Fruit fly (Drosophila melanogaster) whole organism, embryonic: ENCODE results near the gene CG12035.

Experiments used
- ATbp ChIP-seq: fragments of 200-800 bp; sonication (Bioruptor generic); optimal IDR thresholded peaks from 2 replicates; lab custom pipeline; 2017; ENCODE audit warnings: missing biosample characterization, mild to moderate bottlenecking, missing genetic modification characterization, missing genetic modification reagents
- Antp ChIP-seq: fragments of 200-800 bp; sonication (Bioruptor generic); optimal IDR thresholded peaks from 3 replicates; lab custom pipeline; 2016; ENCODE audit warnings: missing biosample characterization, missing genetic modification characterization
- Bteb2 ChIP-seq: fragments of 200-800 bp; sonication (Bioruptor generic); optimal IDR thresholded peaks from 2 replicates; lab custom pipeline; 2016; ENCODE audit warnings: missing biosample characterization, missing genetic modification characterization
- CG10366 ChIP-seq: fragments of 200-800 bp; sonication (Bioruptor generic); IDR thresholded peaks from 2 replicates; pipeline ENCODE4 v1.3.6; 2022; ENCODE audit warnings: missing biosample characterization, missing genetic modification characterization
- CG10565 ChIP-seq: fragments of 200-800 bp; sonication (Bioruptor generic); optimal IDR thresholded peaks from 3 replicates; lab custom pipeline; 2016; ENCODE audit warnings: missing biosample characterization, mild to moderate bottlenecking, missing genetic modification characterization
- CG11695 ChIP-seq: fragments of 200-800 bp; sonication (Bioruptor generic); IDR thresholded peaks from 3 replicates; pipeline ENCODE4 v1.3.6; 2022; ENCODE audit warnings: missing biosample characterization, missing genetic modification characterization
- CG12769 ChIP-seq: fragments of 200-800 bp; sonication (Bioruptor generic); optimal IDR thresholded peaks from 2 replicates; lab custom pipeline; 2019; ENCODE audit warnings: missing biosample characterization, mild to moderate bottlenecking, missing genetic modification characterization, moderate library complexity
- CG13123 ChIP-seq: fragments of 200-800 bp; sonication (Bioruptor generic); optimal IDR thresholded peaks from 2 replicates; lab custom pipeline; 2016; ENCODE audit warnings: missing biosample characterization, missing genetic modification characterization
- CG13624 ChIP-seq: fragments of 200-800 bp; sonication (Bioruptor generic); optimal IDR thresholded peaks from 2 replicates; lab custom pipeline; 2016; ENCODE audit warnings: missing biosample characterization, missing genetic modification characterization
- CG15479 ChIP-seq: fragments of 200-800 bp; sonication (Bioruptor generic); optimal IDR thresholded peaks from 3 replicates; lab custom pipeline; 2019; ENCODE audit warnings: missing biosample characterization, mild to moderate bottlenecking, missing genetic modification characterization, moderate library complexity
- CG15514 ChIP-seq: fragments of 200-800 bp; sonication (Bioruptor generic); optimal IDR thresholded peaks from 3 replicates; lab custom pipeline; 2017; ENCODE audit warnings: missing biosample characterization, missing genetic modification characterization, mild to moderate bottlenecking, moderate library complexity, missing genetic modification reagents
- CG17612 ChIP-seq: fragments of 200-800 bp; sonication (Bioruptor generic); IDR thresholded peaks from 2 replicates; pipeline ENCODE4 v1.3.6; 2022; ENCODE audit warnings: missing biosample characterization, missing genetic modification characterization
- CG17802 ChIP-seq: fragments of 200-800 bp; sonication (Bioruptor generic); optimal IDR thresholded peaks from 2 replicates; lab custom pipeline; 2018; ENCODE audit warnings: missing biosample characterization, mild to moderate bottlenecking, missing genetic modification characterization, moderate library complexity
- CG34422 ChIP-seq: fragments of 200-800 bp; sonication (Bioruptor generic); IDR thresholded peaks from 3 replicates; pipeline ENCODE4 v1.3.6; 2022; ENCODE audit warnings: missing biosample characterization, missing genetic modification characterization
- CG6654 ChIP-seq: fragments of 200-800 bp; sonication (Bioruptor generic); optimal IDR thresholded peaks from 2 replicates; lab custom pipeline; 2017; ENCODE audit warnings: missing biosample characterization, mild to moderate bottlenecking, missing genetic modification characterization
- CG6765 ChIP-seq: fragments of 200-800 bp; sonication (Bioruptor generic); optimal IDR thresholded peaks from 3 replicates; lab custom pipeline; 2017; ENCODE audit warnings: missing biosample characterization, mild to moderate bottlenecking, missing genetic modification characterization
- CG6854 ChIP-seq: fragments of 200-800 bp; sonication (Bioruptor generic); optimal IDR thresholded peaks from 3 replicates; lab custom pipeline; 2017; ENCODE audit warnings: missing biosample characterization, mild to moderate bottlenecking, missing genetic modification characterization
- CG7745 ChIP-seq: fragments of 200-800 bp; sonication (Bioruptor generic); optimal IDR thresholded peaks from 2 replicates; lab custom pipeline; 2018; ENCODE audit warnings: missing biosample characterization, mild to moderate bottlenecking, missing genetic modification characterization, moderate library complexity
- CG8765 ChIP-seq: fragments of 200-800 bp; sonication (Bioruptor generic); IDR thresholded peaks from 2 replicates; pipeline ENCODE4 v1.3.6; 2022; ENCODE audit warnings: missing biosample characterization, missing genetic modification characterization
- CG9215 ChIP-seq: fragments of 200-800 bp; sonication (Bioruptor generic); IDR thresholded peaks from 2 replicates; pipeline ENCODE4 v1.3.6; 2022; ENCODE audit warnings: missing biosample characterization, missing genetic modification characterization
- CG9797 ChIP-seq: fragments of 200-800 bp; sonication (Bioruptor generic); optimal IDR thresholded peaks from 3 replicates; lab custom pipeline; 2018; ENCODE audit warnings: missing biosample characterization, mild to moderate bottlenecking, missing genetic modification characterization
- CG9817 ChIP-seq: fragments of 200-800 bp; sonication (Bioruptor generic); optimal IDR thresholded peaks from 2 replicates; lab custom pipeline; 2018; ENCODE audit warnings: missing biosample characterization, mild to moderate bottlenecking, missing genetic modification characterization, moderate library complexity
- CG9932 ChIP-seq: fragments of 200-800 bp; sonication (Bioruptor generic); IDR thresholded peaks from 2 replicates; pipeline ENCODE4 v1.3.6; 2022; ENCODE audit warnings: missing biosample characterization, missing genetic modification characterization
- CkIIα-i1 ChIP-seq: fragments of 200-800 bp; sonication (Bioruptor generic); IDR thresholded peaks from 2 replicates; pipeline ENCODE4 v1.3.6; 2022; ENCODE audit warnings: missing biosample characterization, missing genetic modification characterization
- E2f1 ChIP-seq: fragments of 200-800 bp; sonication (Bioruptor generic); IDR thresholded peaks from 2 replicates; pipeline ENCODE4 v1.3.6; 2022; ENCODE audit warnings: missing biosample characterization, missing genetic modification characterization
- Fer2 ChIP-seq: fragments of 200-800 bp; sonication (Bioruptor generic); optimal IDR thresholded peaks from 2 replicates; lab custom pipeline; 2018; ENCODE audit warnings: missing biosample characterization, mild to moderate bottlenecking, missing genetic modification characterization, moderate library complexity
- HmgD ChIP-seq: fragments of 200-800 bp; sonication (Bioruptor generic); optimal IDR thresholded peaks from 3 replicates; lab custom pipeline; 2016; ENCODE audit warnings: missing biosample characterization, missing genetic modification characterization
- Med ChIP-seq: fragments of 200-800 bp; sonication (Bioruptor generic); peaks from one replicate; lab custom pipeline; 2016; ENCODE audit warnings: missing biosample characterization, missing genetic modification characterization, mild to moderate bottlenecking, inconsistent platforms, moderate library complexity
- Side ChIP-seq: fragments of 200-800 bp; sonication (Bioruptor generic); optimal IDR thresholded peaks from 2 replicates; lab custom pipeline; 2016; ENCODE audit warnings: missing biosample characterization, missing genetic modification characterization
- Taf1 ChIP-seq: fragments of 200-800 bp; sonication (Bioruptor generic); IDR thresholded peaks from 2 replicates; pipeline ENCODE4 v1.3.6; 2022; ENCODE audit warnings: missing biosample characterization, missing genetic modification characterization
- Vsx1 ChIP-seq: fragments of 200-800 bp; sonication (Bioruptor generic); optimal IDR thresholded peaks from 2 replicates; lab custom pipeline; 2017; ENCODE audit warnings: missing biosample characterization, mild to moderate bottlenecking, missing genetic modification characterization, missing genetic modification reagents
- abd-A ChIP-seq: fragments of 200-800 bp; sonication (Bioruptor generic); optimal IDR thresholded peaks from 3 replicates; lab custom pipeline; 2019; ENCODE audit warnings: missing biosample characterization, mild to moderate bottlenecking, missing genetic modification characterization, moderate library complexity
- ap ChIP-seq: fragments of 200-800 bp; sonication (Bioruptor generic); IDR thresholded peaks from 2 replicates; pipeline ENCODE4 v1.3.6; 2022; ENCODE audit warnings: missing biosample characterization, missing genetic modification characterization
- ase ChIP-seq: fragments of 200-800 bp; sonication (Bioruptor generic); IDR thresholded peaks from 3 replicates; pipeline ENCODE4 v1.3.6; 2022; ENCODE audit warnings: missing biosample characterization, missing genetic modification characterization
- bbx ChIP-seq: fragments of 200-800 bp; sonication (Bioruptor generic); IDR thresholded peaks from 2 replicates; pipeline ENCODE4 v1.3.6; 2022; ENCODE audit warnings: missing biosample characterization, missing genetic modification characterization; ENCODE audit not compliant: partially characterized antibody
- bsh ChIP-seq, 2 experiments: fragments of 200-800 bp; sonication (Bioruptor generic); optimal IDR thresholded peaks; 2 replicates each; lab custom pipeline; 2017 to 2018; ENCODE audit warnings: mild to moderate bottlenecking in 2 of 2, missing biosample characterization in 2 of 2, missing genetic modification characterization in 2 of 2, moderate library complexity in 1 of 2
- dati ChIP-seq: fragments of 200-800 bp; sonication (Bioruptor generic); IDR thresholded peaks from 2 replicates; pipeline ENCODE4 v1.3.6; 2022; ENCODE audit warnings: missing biosample characterization, missing genetic modification characterization
- gsb-n ChIP-seq: fragments of 200-800 bp; sonication (Bioruptor generic); optimal IDR thresholded peaks from 3 replicates; lab custom pipeline; 2018; ENCODE audit warnings: missing biosample characterization, mild to moderate bottlenecking, missing genetic modification characterization
- her ChIP-seq: fragments of 200-800 bp; sonication (Bioruptor generic); optimal IDR thresholded peaks from 2 replicates; lab custom pipeline; 2016; ENCODE audit warnings: missing biosample characterization, missing genetic modification characterization
- klu ChIP-seq: fragments of 200-800 bp; sonication (Bioruptor generic); IDR thresholded peaks from 2 replicates; pipeline ENCODE4 v1.3.6; 2022; ENCODE audit warnings: missing biosample characterization, missing genetic modification characterization
- nerfin-2 ChIP-seq: fragments of 200-800 bp; sonication (Bioruptor generic); IDR thresholded peaks from 2 replicates; pipeline ENCODE4 v1.3.6; 2022; ENCODE audit warnings: missing biosample characterization, missing genetic modification characterization; ENCODE audit not compliant: partially characterized antibody
- nmo ChIP-seq: fragments of 200-800 bp; sonication (Bioruptor generic); optimal IDR thresholded peaks from 2 replicates; lab custom pipeline; 2018; ENCODE audit warnings: missing biosample characterization, mild to moderate bottlenecking, missing genetic modification characterization, moderate library complexity
- pan ChIP-seq, 4 experiments: fragments of >200 bp in 3 of 4; fragments of 200-800 bp in 1 of 4; sonication (Bioruptor generic) in 1 of 4; optimal IDR thresholded peaks in 3 of 4; IDR thresholded peaks in 1 of 4; 2 replicates each; pipeline versions ENCODE4 v1.3.6 to Lab custom; 2017 to 2022; ENCODE audit warnings: missing biosample characterization in 2 of 4, missing genetic modification characterization in 2 of 4, mixed read lengths in 1 of 4
- pum ChIP-seq: fragments of 200-800 bp; sonication (Bioruptor generic); optimal IDR thresholded peaks from 2 replicates; lab custom pipeline; 2016; ENCODE audit warnings: missing biosample characterization, missing genetic modification characterization
- pzg ChIP-seq: fragments of 200-800 bp; sonication (Bioruptor generic); optimal IDR thresholded peaks from 3 replicates; lab custom pipeline; 2018; ENCODE audit warnings: missing biosample characterization, mild to moderate bottlenecking, missing genetic modification characterization, moderate library complexity
- repo ChIP-seq: fragments of 200-800 bp; sonication (Bioruptor generic); optimal IDR thresholded peaks from 2 replicates; lab custom pipeline; 2016; ENCODE audit warnings: missing biosample characterization, missing genetic modification characterization
- ro ChIP-seq: fragments of 200-800 bp; sonication (Bioruptor generic); IDR thresholded peaks from 2 replicates; pipeline ENCODE4 v1.3.6; 2022; ENCODE audit warnings: missing biosample characterization, missing genetic modification characterization
- slp2 ChIP-seq: fragments of 200-800 bp; sonication (Bioruptor generic); optimal IDR thresholded peaks from 2 replicates; lab custom pipeline; 2016; ENCODE audit warnings: missing biosample characterization, missing genetic modification characterization
- tio ChIP-seq: fragments of 200-800 bp; sonication (Bioruptor generic); optimal IDR thresholded peaks from 2 replicates; lab custom pipeline; 2017; ENCODE audit warnings: missing biosample characterization, missing genetic modification characterization, inconsistent platforms
- trh ChIP-seq: fragments of 200-800 bp; sonication (Bioruptor generic); optimal IDR thresholded peaks from 2 replicates; lab custom pipeline; 2016; ENCODE audit warnings: missing biosample characterization, missing genetic modification characterization
- wdn ChIP-seq: fragments of 200-800 bp; sonication (Bioruptor generic); IDR thresholded peaks from 2 replicates; pipeline ENCODE4 v1.3.6; 2022; ENCODE audit warnings: missing biosample characterization, missing genetic modification characterization
- wor ChIP-seq: fragments of 200-800 bp; sonication (Bioruptor generic); IDR thresholded peaks from 2 replicates; pipeline ENCODE4 v1.3.6; 2022; ENCODE audit warnings: missing biosample characterization, missing genetic modification characterization

The CG12035 gene

DNA sequence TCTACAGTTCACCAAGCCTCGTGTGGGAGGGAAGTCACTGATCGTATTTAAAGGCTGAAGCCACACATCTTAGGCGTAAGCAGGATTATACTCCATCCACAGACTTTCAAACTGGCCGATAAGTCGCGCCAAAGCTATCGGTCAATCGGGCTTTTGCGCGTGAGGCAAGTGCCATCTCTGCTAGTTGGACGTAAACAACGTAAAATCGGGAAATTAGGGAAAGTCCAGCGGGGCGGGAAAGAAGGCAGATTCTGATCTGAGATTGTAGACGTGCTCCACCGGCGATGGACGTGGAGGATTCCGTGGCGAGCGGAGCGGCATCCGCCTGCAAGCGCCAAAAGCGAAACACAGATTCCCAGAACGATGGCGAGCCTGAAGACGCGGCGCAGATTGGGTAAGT lies 32.0 kb downstream of the CG12035 start, which contains the start of gene CG8001 (continued):
- TF ChIP-seq HmgD (GFP tag; lab: Kevin White, UChicago) (no peak), CG11695 (GFP tag; lab: Robert Waterston, UW) (no peak), pum (no peak), Bteb2 (no peak), Side (no peak), CG34422 (GFP tag; lab: Robert Waterston, UW) (no peak), CG9817 (tag; lab: Kevin White, UChicago) (no peak), CkIIα-i1 (GFP tag; lab: Robert Waterston, UW) (no peak), tio (no peak), CG9932 (GFP tag; lab: Robert Waterston, UW) (no peak), CG9797 (GFP tag; lab: Kevin White, UChicago) (no peak), wor (GFP tag; lab: Robert Waterston, UW) (no peak), abd-A (tag; lab: Kevin White, UChicago) (no peak), repo (GFP tag; lab: Kevin White, UChicago) (no peak), ro (GFP tag; lab: Robert Waterston, UW) (no peak), CG6654 (GFP tag; lab: Kevin White, UChicago) (no peak), pan (optimal IDR thresholded peaks at IDR 0.05; lab: Kevin White, UChicago) (no peak), pan (GFP tag; optimal IDR thresholded peaks at IDR 0.05 in 1 of 2, IDR thresholded peaks at IDR 0.05 in 1 of 2) (no peak), Med (GFP tag; lab: Kevin White, UChicago) (peak; percentile 75), CG12769 (tag; lab: Kevin White, UChicago) (no peak), Taf1 (GFP tag; lab: Robert Waterston, UW) (no peak), CG8765 (GFP tag; lab: Robert Waterston, UW) (no peak), Vsx1 (no peak), bsh (GFP tag; optimal IDR thresholded peaks at IDR 0.05; lab: Kevin White, UChicago) (no peak), klu (no peak), CG15479 (no peak), wdn (GFP tag; lab: Robert Waterston, UW) (no peak), CG13123 (GFP tag; lab: Kevin White, UChicago) (no peak), her (GFP tag; lab: Kevin White, UChicago) (no peak), CG10565 (GFP tag; lab: Kevin White, UChicago) (no peak), ase (GFP tag; lab: Robert Waterston, UW) (no peak), ap (GFP tag; lab: Robert Waterston, UW) (no peak), CG13624 (GFP tag; lab: Kevin White, UChicago) (no peak), pzg (GFP tag; lab: Kevin White, UChicago) (peak; percentile 45), CG15514 (GFP tag; lab: Kevin White, UChicago) (peak; percentile 27), CG10366 (GFP tag; lab: Robert Waterston, UW) (no peak), dati (GFP tag; lab: Robert Waterston, UW) (no peak), bbx (GFP tag; lab: Robert Waterston, UW) (peak; percentile 69), CG9215 (GFP tag; lab: Robert Waterston, UW) (no peak), CG6854 (GFP tag; lab: Kevin White, UChicago) (no peak), E2f1 (GFP tag; lab: Robert Waterston, UW) (no peak), CG7745 (tag; lab: Kevin White, UChicago) (no peak), ATbp (GFP tag; lab: Kevin White, UChicago) (no peak), nmo (GFP tag; lab: Kevin White, UChicago) (no peak), CG17802 (tag; lab: Kevin White, UChicago) (no peak), nerfin-2 (GFP tag; lab: Robert Waterston, UW) (peak; percentile 36; the same call in 1 of the 2 replicates), Antp (GFP tag; lab: Kevin White, UChicago) (no peak), slp2 (GFP tag; lab: Kevin White, UChicago) (no peak), gsb-n (tag; lab: Kevin White, UChicago) (no peak), CG17612 (GFP tag; lab: Robert Waterston, UW) (no peak), CG6765 (GFP tag; lab: Kevin White, UChicago) (no peak), trh (GFP tag; lab: Kevin White, UChicago) (no peak), Fer2 (tag; lab: Kevin White, UChicago) (no peak)
